Worm (Caenorhabditis elegans) whole organism, mixed stage, embryonic: ENCODE measurements around the gene T24D3.2.

Source experiments
- M03D4.4 ChIP-seq: sonication (generic microtip); optimal IDR thresholded peaks from 2 replicates; lab custom pipeline; 2017; ENCODE audit warnings: mild to moderate bottlenecking, missing genetic modification characterization, missing compliant biosample characterization
- bed-3 ChIP-seq: fragments of 200-800 bp; sonication (Bioruptor generic); optimal IDR thresholded peaks from 3 replicates; lab custom pipeline; 2018; ENCODE audit warnings: mild to moderate bottlenecking, missing genetic modification characterization, moderate library complexity, missing compliant biosample characterization
- blmp-1 ChIP-seq: fragments of 150-350 bp; optimal IDR thresholded peaks from 2 replicates; lab custom pipeline; 2014; ENCODE audit warnings: missing biosample characterization, missing genetic modification characterization
- ceh-39 ChIP-seq: fragments of 150-350 bp; optimal IDR thresholded peaks from 2 replicates; lab custom pipeline; 2014; ENCODE audit warnings: missing biosample characterization, missing genetic modification characterization
- ceh-43 ChIP-seq: fragments of 200-800 bp; sonication (Bioruptor generic); optimal IDR thresholded peaks from 2 replicates; lab custom pipeline; 2018; ENCODE audit warnings: mild to moderate bottlenecking, missing genetic modification characterization, moderate library complexity, missing compliant biosample characterization
- ceh-83 ChIP-seq: fragments of 200-800 bp; sonication (Bioruptor generic); optimal IDR thresholded peaks from 2 replicates; lab custom pipeline; 2018; ENCODE audit warnings: mild to moderate bottlenecking, missing genetic modification characterization, missing compliant biosample characterization
- ces-1 ChIP-seq: fragments of 150-350 bp; optimal IDR thresholded peaks from 2 replicates; lab custom pipeline; 2014; ENCODE audit warnings: missing biosample characterization, missing genetic modification reagents, missing genetic modification characterization
- cnd-1 ChIP-seq: fragments of 200-800 bp; sonication (Bioruptor generic); optimal IDR thresholded peaks from 2 replicates; lab custom pipeline; 2018; ENCODE audit warnings: mild to moderate bottlenecking, missing genetic modification characterization, missing compliant biosample characterization
- drap-1 ChIP-seq: fragments of 200-800 bp; sonication (Bioruptor generic); optimal IDR thresholded peaks from 3 replicates; lab custom pipeline; 2018; ENCODE audit warnings: mild to moderate bottlenecking, missing genetic modification characterization, missing compliant biosample characterization
- elt-1 ChIP-seq: sonication (generic microtip); optimal IDR thresholded peaks from 2 replicates; lab custom pipeline; 2017; ENCODE audit warnings: missing genetic modification characterization, mild to moderate bottlenecking, missing compliant biosample characterization, antibody characterized with exemption, moderate library complexity, borderline replicate concordance; ENCODE audit not compliant: insufficient read depth
- elt-3 ChIP-seq: fragments of 150-350 bp; optimal IDR thresholded peaks from 2 replicates; lab custom pipeline; 2014; ENCODE audit warnings: missing biosample characterization, missing genetic modification characterization
- flh-1 ChIP-seq: fragments of 200-800 bp; sonication (Bioruptor generic); optimal IDR thresholded peaks from 2 replicates; lab custom pipeline; 2018; ENCODE audit warnings: mild to moderate bottlenecking, missing genetic modification characterization, moderate library complexity, missing compliant biosample characterization
- ham-2 ChIP-seq: fragments of 200-800 bp; sonication (Bioruptor generic); optimal IDR thresholded peaks from 2 replicates; lab custom pipeline; 2018; ENCODE audit warnings: mild to moderate bottlenecking, missing genetic modification characterization, missing compliant biosample characterization
- hlh-1 ChIP-seq: fragments of 150-350 bp; optimal IDR thresholded peaks from 2 replicates; lab custom pipeline; 2014; ENCODE audit warnings: missing biosample characterization, missing genetic modification reagents, missing genetic modification characterization
- lin-13 ChIP-seq: fragments of 150-350 bp; optimal IDR thresholded peaks from 2 replicates; lab custom pipeline; 2014; ENCODE audit warnings: missing biosample characterization, missing genetic modification characterization
- lin-32 ChIP-seq: fragments of 200-800 bp; sonication (Bioruptor generic); optimal IDR thresholded peaks from 2 replicates; lab custom pipeline; 2018; ENCODE audit warnings: mild to moderate bottlenecking, missing genetic modification characterization, missing compliant biosample characterization
- lsy-2 ChIP-seq: fragments of 150-350 bp; optimal IDR thresholded peaks from 2 replicates; lab custom pipeline; 2014; ENCODE audit warnings: missing biosample characterization, missing genetic modification characterization
- mab-5 ChIP-seq: fragments of 150-350 bp; optimal IDR thresholded peaks from 2 replicates; lab custom pipeline; 2014; ENCODE audit warnings: missing biosample characterization, missing genetic modification characterization
- mep-1 ChIP-seq: fragments of 150-350 bp; optimal IDR thresholded peaks from 2 replicates; lab custom pipeline; 2017; ENCODE audit warnings: missing biosample characterization, missing genetic modification reagents, missing genetic modification characterization, inconsistent platforms
- mls-2 ChIP-seq: sonication (generic microtip); optimal IDR thresholded peaks from 2 replicates; lab custom pipeline; 2016; ENCODE audit warnings: mild to moderate bottlenecking, missing genetic modification characterization, moderate library complexity, missing compliant biosample characterization
- nhr-12 ChIP-seq: fragments of 150-350 bp; optimal IDR thresholded peaks from 2 replicates; lab custom pipeline; 2014; ENCODE audit warnings: missing biosample characterization, missing genetic modification characterization
- nhr-2 ChIP-seq: fragments of 150-350 bp; optimal IDR thresholded peaks from 2 replicates; lab custom pipeline; 2014; ENCODE audit warnings: missing biosample characterization, missing genetic modification characterization
- nhr-237 ChIP-seq: fragments of 150-350 bp; optimal IDR thresholded peaks from 2 replicates; lab custom pipeline; 2014; ENCODE audit warnings: missing biosample characterization, missing genetic modification characterization
- nhr-28 ChIP-seq: fragments of 150-350 bp; optimal IDR thresholded peaks from 2 replicates; lab custom pipeline; 2014; ENCODE audit warnings: missing biosample characterization, missing genetic modification characterization
- nhr-76 ChIP-seq: sonication (generic microtip); optimal IDR thresholded peaks from 2 replicates; lab custom pipeline; 2017; ENCODE audit warnings: missing biosample characterization, missing genetic modification characterization
- pha-4 ChIP-seq: fragments of 150-350 bp; optimal IDR thresholded peaks from 2 replicates; lab custom pipeline; 2018; ENCODE audit warnings: missing biosample characterization, missing genetic modification reagents, missing genetic modification characterization
- sem-2 ChIP-seq: fragments of 200-800 bp; sonication (Bioruptor generic); optimal IDR thresholded peaks from 2 replicates; lab custom pipeline; 2018; ENCODE audit warnings: mild to moderate bottlenecking, missing genetic modification characterization, missing compliant biosample characterization
- snpc-4 ChIP-seq: fragments of 150-350 bp; optimal IDR thresholded peaks from 2 replicates; lab custom pipeline; 2014; ENCODE audit warnings: missing biosample characterization, missing genetic modification characterization
- sptf-1 ChIP-seq: sonication (generic microtip); optimal IDR thresholded peaks from 2 replicates; lab custom pipeline; 2017; ENCODE audit warnings: mild to moderate bottlenecking, missing genetic modification characterization, moderate library complexity, missing compliant biosample characterization
- tbx-8 ChIP-seq: fragments of 200-800 bp; sonication (Bioruptor generic); optimal IDR thresholded peaks from 2 replicates; lab custom pipeline; 2018; ENCODE audit warnings: mild to moderate bottlenecking, missing genetic modification characterization, moderate library complexity, missing compliant biosample characterization
- unc-120 ChIP-seq: sonication (generic microtip); optimal IDR thresholded peaks from 2 replicates; lab custom pipeline; 2017; ENCODE audit warnings: missing genetic modification characterization, missing compliant biosample characterization; ENCODE audit not compliant: poor library complexity, severe bottlenecking
- unc-39 ChIP-seq: fragments of 150-350 bp; optimal IDR thresholded peaks from 2 replicates; lab custom pipeline; 2014; ENCODE audit warnings: missing biosample characterization, missing genetic modification characterization
- unc-62 ChIP-seq: fragments of 150-350 bp; optimal IDR thresholded peaks from 2 replicates; lab custom pipeline; 2014; ENCODE audit warnings: missing biosample characterization, missing genetic modification reagents, missing genetic modification characterization
- zip-8 ChIP-seq: fragments of 150-350 bp; optimal IDR thresholded peaks from 2 replicates; lab custom pipeline; 2014; ENCODE audit warnings: missing biosample characterization, missing genetic modification characterization
- ztf-11 ChIP-seq: fragments of 150-350 bp; optimal IDR thresholded peaks from 2 replicates; lab custom pipeline; 2014; ENCODE audit warnings: missing biosample characterization, missing genetic modification characterization

T24D3.2 gene

DNA sequence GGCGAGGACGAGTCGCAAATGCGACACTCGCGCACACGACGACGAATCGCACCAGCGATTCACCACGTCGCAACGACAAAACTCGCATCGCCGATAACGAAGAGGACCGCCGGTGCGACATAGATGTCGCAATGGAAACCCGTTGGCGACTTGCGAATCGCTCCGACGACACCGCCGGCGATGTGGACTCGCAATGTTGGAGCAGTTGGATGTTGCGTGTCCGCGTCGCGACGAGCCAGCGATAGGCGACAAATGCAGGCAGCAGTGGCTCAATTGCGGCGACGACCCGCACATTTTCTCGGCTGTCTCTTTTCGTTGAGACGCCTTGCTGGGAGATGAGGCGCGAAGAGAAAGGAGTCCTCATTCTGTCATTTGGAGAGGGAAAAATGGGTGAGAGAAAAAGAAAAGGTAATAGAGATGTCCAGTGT lies 26.6 kb downstream of the T24D3.2 start:
- TF ChIP-seq nhr-28 (tag; lab: Kevin White, UChicago): no peak
- TF ChIP-seq flh-1 (GFP tag; lab: Kevin White, UChicago): peak; percentile 18
- peak; percentile 4 for TF ChIP-seq lin-13 (tag; lab: Kevin White, UChicago)
- peak; percentile 13 for TF ChIP-seq ztf-11
- peak; percentile 20 for TF ChIP-seq lin-32 (GFP tag; lab: Kevin White, UChicago)
- no peak for TF ChIP-seq snpc-4
- no peak for TF ChIP-seq mep-1
- TF ChIP-seq unc-120: peak; percentile 40
- TF ChIP-seq nhr-12 (tag; lab: Kevin White, UChicago): no peak
- TF ChIP-seq tbx-8 (GFP tag; lab: Kevin White, UChicago): no peak
- TF ChIP-seq ham-2 (GFP tag; lab: Kevin White, UChicago): no peak
- TF ChIP-seq ceh-39: no peak
- TF ChIP-seq nhr-76: no peak
- peak; percentile 54 for TF ChIP-seq M03D4.4 (tag; lab: Kevin White, UChicago)
- TF ChIP-seq elt-3: no peak
- peak; percentile 86 for TF ChIP-seq mls-2 (tag; lab: Kevin White, UChicago)
- TF ChIP-seq ces-1 (GFP tag; lab: Kevin White, UChicago): peak; percentile 31
- TF ChIP-seq unc-62: peak; percentile 37
- TF ChIP-seq drap-1 (GFP tag; lab: Kevin White, UChicago): peak; percentile 64
- TF ChIP-seq cnd-1 (tag; lab: Kevin White, UChicago): peak; percentile 51
- peak; percentile 47 for TF ChIP-seq sptf-1 (tag; lab: Kevin White, UChicago)
- TF ChIP-seq pha-4 (tag; lab: Kevin White, UChicago): no peak
- no peak for TF ChIP-seq zip-8 (tag; lab: Kevin White, UChicago)
- TF ChIP-seq sem-2 (GFP tag; lab: Kevin White, UChicago): peak; percentile 8

DNA sequence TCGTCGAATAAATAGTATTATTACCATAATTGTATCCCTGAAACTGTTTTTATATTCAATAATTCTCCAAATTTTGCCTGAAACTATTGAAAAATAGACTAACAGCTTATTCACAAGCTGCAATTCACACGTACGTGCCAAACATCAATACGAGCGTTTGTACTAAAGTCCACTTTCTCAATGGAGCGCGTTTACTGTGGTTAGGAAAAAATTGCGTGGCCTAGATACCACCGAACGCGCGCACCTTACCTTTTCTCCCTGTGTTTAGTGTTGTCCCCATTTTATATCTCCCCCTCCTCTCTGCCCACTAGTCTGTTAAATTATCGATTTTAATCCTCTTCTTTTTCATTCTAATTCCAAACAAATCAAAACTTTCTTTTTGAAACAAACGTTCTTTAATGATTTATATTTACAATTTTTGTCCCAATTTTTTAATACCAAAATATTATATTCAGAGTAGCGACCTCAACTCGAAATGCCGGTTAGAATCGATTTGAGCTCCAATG lies 28.8 kb downstream of the T24D3.2 start, which contains the start of the genes T18D3.9 and T18D3.1:
TSS of gene T18D3.9 (minus strand) at position 168 of the 506 bp plus-strand sequence.
TSS of gene T18D3.1 (plus strand) at position 456 of the 506 bp plus-strand sequence.
- TF ChIP-seq nhr-28 (tag; lab: Kevin White, UChicago) (no peak), snpc-4 (no peak), mep-1 (peak; percentile 25), ces-1 (GFP tag; lab: Kevin White, UChicago) (no peak), unc-39 (tag; lab: Kevin White, UChicago) (no peak), nhr-76 (no peak), lsy-2 (tag; lab: Kevin White, UChicago) (no peak), elt-1 (no peak), drap-1 (GFP tag; lab: Kevin White, UChicago) (no peak), pha-4 (tag; lab: Kevin White, UChicago) (no peak), flh-1 (GFP tag; lab: Kevin White, UChicago) (no peak), sptf-1 (tag; lab: Kevin White, UChicago) (peak; percentile 27), ceh-39 (no peak), unc-62 (no peak), nhr-237 (tag; lab: Kevin White, UChicago) (no peak), zip-8 (tag; lab: Kevin White, UChicago) (no peak), ham-2 (GFP tag; lab: Kevin White, UChicago) (no peak), nhr-12 (tag; lab: Kevin White, UChicago) (no peak), M03D4.4 (tag; lab: Kevin White, UChicago) (no peak), bed-3 (GFP tag; lab: Kevin White, UChicago) (no peak), tbx-8 (GFP tag; lab: Kevin White, UChicago) (peak; percentile 83), hlh-1 (tag; lab: Kevin White, UChicago) (no peak), blmp-1 (tag; lab: Kevin White, UChicago) (no peak), mls-2 (tag; lab: Kevin White, UChicago) (peak; percentile 31), unc-120 (no peak), ztf-11 (no peak), nhr-2 (tag; lab: Kevin White, UChicago) (peak; percentile 1), elt-3 (no peak), lin-32 (GFP tag; lab: Kevin White, UChicago) (no peak), ceh-43 (peak; percentile 21), cnd-1 (tag; lab: Kevin White, UChicago) (no peak), mab-5 (tag; lab: Kevin White, UChicago) (no peak), lin-13 (tag; lab: Kevin White, UChicago) (peak; percentile 38), ceh-83 (GFP tag; lab: Kevin White, UChicago) (no peak), sem-2 (GFP tag; lab: Kevin White, UChicago) (no peak)
- TF ChIP-seq, all 35 proteins: peak for 7

DNA sequence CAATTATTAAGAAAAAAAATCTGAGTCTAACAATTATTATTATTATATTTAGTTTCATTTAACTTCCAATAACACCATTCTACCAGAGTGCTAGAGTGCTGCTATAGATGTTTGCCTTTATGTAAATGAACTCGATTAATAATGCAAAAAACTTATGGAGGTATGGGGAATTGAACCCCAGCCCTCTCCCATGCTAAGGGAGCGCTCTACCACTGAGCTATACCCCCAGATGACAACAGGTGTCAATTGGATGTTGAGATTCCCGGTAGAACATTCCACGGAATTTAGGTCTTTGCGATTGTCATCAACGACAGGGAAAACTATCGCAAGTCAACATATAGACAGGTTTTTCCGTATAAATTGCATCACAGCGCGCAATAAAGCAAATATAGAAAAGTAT lies 32.5 kb downstream of the T24D3.2 start:
- TF ChIP-seq unc-120: peak; percentile 60
- peak; percentile 35 for TF ChIP-seq ceh-43
- TF ChIP-seq hlh-1 (tag; lab: Kevin White, UChicago): peak; percentile 53
- peak; percentile 80 for TF ChIP-seq mls-2 (tag; lab: Kevin White, UChicago)
- TF ChIP-seq cnd-1 (tag; lab: Kevin White, UChicago): peak; percentile 76
- no peak for TF ChIP-seq snpc-4
- TF ChIP-seq nhr-237 (tag; lab: Kevin White, UChicago): peak; percentile 30
- peak; percentile 53 for TF ChIP-seq bed-3 (GFP tag; lab: Kevin White, UChicago)
- TF ChIP-seq sptf-1 (tag; lab: Kevin White, UChicago): peak; percentile 73
- TF ChIP-seq ceh-83 (GFP tag; lab: Kevin White, UChicago): peak; percentile 77
- TF ChIP-seq mep-1: peak; percentile 28
- no peak for TF ChIP-seq mab-5 (tag; lab: Kevin White, UChicago)
- peak; percentile 10 for TF ChIP-seq lin-13 (tag; lab: Kevin White, UChicago)
- TF ChIP-seq sem-2 (GFP tag; lab: Kevin White, UChicago): peak; percentile 74
- TF ChIP-seq blmp-1 (tag; lab: Kevin White, UChicago): no peak
- peak; percentile 77 for TF ChIP-seq lin-32 (GFP tag; lab: Kevin White, UChicago)
- no peak for TF ChIP-seq elt-1
- TF ChIP-seq drap-1 (GFP tag; lab: Kevin White, UChicago): peak; percentile 83
- TF ChIP-seq M03D4.4 (tag; lab: Kevin White, UChicago): peak; percentile 82
- TF ChIP-seq ztf-11: no peak
- peak; percentile 47 for TF ChIP-seq unc-62
- TF ChIP-seq ham-2 (GFP tag; lab: Kevin White, UChicago): peak; percentile 80
- peak; percentile 38 for TF ChIP-seq tbx-8 (GFP tag; lab: Kevin White, UChicago)
